Fruit fly (Drosophila melanogaster) whole organism, embryonic: ENCODE measurements around the gene WDR79.

Experiments
- B-H2 ChIP-seq: fragments of 200-800 bp; sonication (Bioruptor generic); optimal IDR thresholded peaks from 2 replicates; lab custom pipeline; 2018; ENCODE audit warnings: missing biosample characterization, mild to moderate bottlenecking, missing genetic modification characterization
- Bgb ChIP-seq: fragments of 200-800 bp; sonication (Bioruptor generic); IDR thresholded peaks from 2 replicates; pipeline ENCODE4 v1.3.6; 2022; ENCODE audit warnings: missing biosample characterization, missing genetic modification characterization; ENCODE audit not compliant: partially characterized antibody
- CG10267 ChIP-seq: fragments of 200-800 bp; sonication (Bioruptor generic); optimal IDR thresholded peaks from 2 replicates; lab custom pipeline; 2018; ENCODE audit warnings: missing biosample characterization, mild to moderate bottlenecking, missing genetic modification characterization, moderate library complexity
- CG10366 ChIP-seq: fragments of 200-800 bp; sonication (Bioruptor generic); IDR thresholded peaks from 2 replicates; pipeline ENCODE4 v1.3.6; 2022; ENCODE audit warnings: missing biosample characterization, missing genetic modification characterization
- CG11504 ChIP-seq: fragments of 200-800 bp; sonication (Bioruptor generic); optimal IDR thresholded peaks from 3 replicates; lab custom pipeline; 2019; ENCODE audit warnings: missing biosample characterization, mild to moderate bottlenecking, missing genetic modification characterization, moderate library complexity
- CG12769 ChIP-seq: fragments of 200-800 bp; sonication (Bioruptor generic); optimal IDR thresholded peaks from 2 replicates; lab custom pipeline; 2019; ENCODE audit warnings: missing biosample characterization, mild to moderate bottlenecking, missing genetic modification characterization, moderate library complexity
- CG14860 ChIP-seq: fragments of 200-800 bp; sonication (Bioruptor generic); IDR thresholded peaks from 3 replicates; pipeline ENCODE4 v1.3.6; 2022; ENCODE audit warnings: missing biosample characterization, missing genetic modification characterization; ENCODE audit not compliant: partially characterized antibody
- CG15514 ChIP-seq: fragments of 200-800 bp; sonication (Bioruptor generic); optimal IDR thresholded peaks from 3 replicates; lab custom pipeline; 2017; ENCODE audit warnings: missing biosample characterization, missing genetic modification characterization, mild to moderate bottlenecking, moderate library complexity, missing genetic modification reagents
- CG18599 ChIP-seq: fragments of 200-800 bp; sonication (Bioruptor generic); optimal IDR thresholded peaks from 3 replicates; lab custom pipeline; 2017; ENCODE audit warnings: missing biosample characterization, missing genetic modification characterization, mild to moderate bottlenecking, moderate library complexity, missing genetic modification reagents
- CG32767 ChIP-seq: fragments of 200-800 bp; sonication (Bioruptor generic); IDR thresholded peaks from 2 replicates; pipeline ENCODE4 v1.3.6; 2022; ENCODE audit warnings: missing biosample characterization, missing genetic modification characterization
- CG34376 ChIP-seq: fragments of 200-800 bp; sonication (Bioruptor generic); optimal IDR thresholded peaks from 2 replicates; lab custom pipeline; 2018; ENCODE audit warnings: missing biosample characterization, mild to moderate bottlenecking, missing genetic modification characterization
- CG5953 ChIP-seq: fragments of 200-800 bp; sonication (Bioruptor generic); IDR thresholded peaks from 2 replicates; pipeline ENCODE4 v1.3.6; 2022; ENCODE audit warnings: missing biosample characterization, missing genetic modification characterization
- CG6175 ChIP-seq: fragments of 200-800 bp; sonication (Bioruptor generic); IDR thresholded peaks from 3 replicates; pipeline ENCODE4 v1.3.6; 2022; ENCODE audit warnings: missing biosample characterization, missing genetic modification characterization
- CG6813 ChIP-seq: fragments of 200-800 bp; sonication (Bioruptor generic); optimal IDR thresholded peaks from 2 replicates; lab custom pipeline; 2017; ENCODE audit warnings: missing biosample characterization, missing genetic modification characterization, mild to moderate bottlenecking, moderate library complexity, missing genetic modification reagents
- CG7745 ChIP-seq: fragments of 200-800 bp; sonication (Bioruptor generic); optimal IDR thresholded peaks from 2 replicates; lab custom pipeline; 2018; ENCODE audit warnings: missing biosample characterization, mild to moderate bottlenecking, missing genetic modification characterization, moderate library complexity
- CG7786 ChIP-seq: fragments of 200-800 bp; sonication (Bioruptor generic); optimal IDR thresholded peaks from 2 replicates; lab custom pipeline; 2016; ENCODE audit warnings: missing biosample characterization, missing genetic modification characterization
- CG7963 ChIP-seq: fragments of 200-800 bp; sonication (Bioruptor generic); IDR thresholded peaks from 3 replicates; pipeline ENCODE4 v1.3.6; 2022; ENCODE audit warnings: missing biosample characterization, missing genetic modification characterization; ENCODE audit not compliant: partially characterized antibody
- CG8290 ChIP-seq, 3 experiments: fragments of 200-800 bp; sonication (Bioruptor generic); optimal IDR thresholded peaks; 2 replicates each; lab custom pipeline; 2016 to 2019; ENCODE audit warnings: missing biosample characterization in 3 of 3, missing genetic modification characterization in 3 of 3, mild to moderate bottlenecking in 2 of 3, moderate library complexity in 1 of 3
- CG8924 ChIP-seq: fragments of 200-800 bp; optimal IDR thresholded peaks from 3 replicates; lab custom pipeline; 2019; ENCODE audit warnings: missing biosample characterization, mild to moderate bottlenecking, missing genetic modification characterization, moderate library complexity
- CG9609 ChIP-seq: fragments of 200-800 bp; sonication (Bioruptor generic); optimal IDR thresholded peaks from 3 replicates; lab custom pipeline; 2016; ENCODE audit warnings: missing biosample characterization, missing genetic modification characterization
- Chrac-16 ChIP-seq: fragments of 200-800 bp; sonication (Bioruptor generic); optimal IDR thresholded peaks from 3 replicates; lab custom pipeline; 2016; ENCODE audit warnings: missing biosample characterization, missing genetic modification characterization
- Deaf1 ChIP-seq: fragments of 200-800 bp; optimal IDR thresholded peaks from 3 replicates; lab custom pipeline; 2019; ENCODE audit warnings: missing biosample characterization, mild to moderate bottlenecking, missing genetic modification characterization, moderate library complexity
- Dref ChIP-seq: fragments of 200-800 bp; sonication (Bioruptor generic); IDR thresholded peaks from 2 replicates; pipeline ENCODE4 v1.3.6; 2022; ENCODE audit warnings: missing biosample characterization, missing genetic modification characterization
- E2f2 ChIP-seq: fragments of 200-800 bp; sonication (Bioruptor generic); IDR thresholded peaks from 2 replicates; pipeline ENCODE4 v1.3.6; 2022; ENCODE audit warnings: missing biosample characterization, missing genetic modification characterization
- Hsf ChIP-seq: fragments of 200-800 bp; sonication (Bioruptor generic); optimal IDR thresholded peaks from 3 replicates; lab custom pipeline; 2016; ENCODE audit warnings: missing biosample characterization, missing genetic modification characterization
- MESR4 ChIP-seq: fragments of 200-800 bp; sonication (Bioruptor generic); optimal IDR thresholded peaks from 2 replicates; lab custom pipeline; 2018; ENCODE audit warnings: missing biosample characterization, mild to moderate bottlenecking, missing genetic modification characterization, moderate library complexity
- Ssrp ChIP-seq: fragments of 200-800 bp; sonication (Bioruptor generic); optimal IDR thresholded peaks from 2 replicates; lab custom pipeline; 2018; ENCODE audit warnings: missing biosample characterization, mild to moderate bottlenecking, missing genetic modification characterization, moderate library complexity
- cg ChIP-seq: fragments of 200-800 bp; sonication (Bioruptor generic); optimal IDR thresholded peaks from 3 replicates; lab custom pipeline; 2019; ENCODE audit warnings: missing biosample characterization, mild to moderate bottlenecking, missing genetic modification characterization, moderate library complexity
- chinmo ChIP-seq: fragments of 200-800 bp; sonication (Bioruptor generic); IDR thresholded peaks from 4 replicates; pipeline ENCODE4 v1.3.6; 2022; ENCODE audit warnings: missing biosample characterization, missing genetic modification characterization; ENCODE audit not compliant: partially characterized antibody
- croc ChIP-seq: fragments of 200-800 bp; sonication (Bioruptor generic); conservative IDR thresholded peaks from 3 replicates; pipeline ENCODE4 v1.3.6; 2022; ENCODE audit warnings: missing biosample characterization, missing genetic modification characterization
- crol ChIP-seq: fragments of 200-800 bp; sonication (Bioruptor generic); IDR thresholded peaks from 2 replicates; pipeline ENCODE4 v1.3.6; 2022; ENCODE audit warnings: missing biosample characterization, missing genetic modification characterization
- cwo ChIP-seq: fragments of 200-800 bp; sonication (Bioruptor generic); optimal IDR thresholded peaks from 3 replicates; lab custom pipeline; 2017; ENCODE audit warnings: missing biosample characterization, missing genetic modification characterization, mild to moderate bottlenecking, moderate library complexity, missing genetic modification reagents
- dpn ChIP-seq, 2 experiments: fragments of 200-800 bp; sonication (Bioruptor generic); optimal IDR thresholded peaks; 3 replicates each; lab custom pipeline; 2016; ENCODE audit warnings: missing biosample characterization in 2 of 2, missing genetic modification characterization in 2 of 2
- ftz-f1 ChIP-seq: fragments of 200-800 bp; sonication (Bioruptor generic); optimal IDR thresholded peaks from 2 replicates; lab custom pipeline; 2016; ENCODE audit warnings: missing biosample characterization, missing genetic modification characterization
- grn ChIP-seq: fragments of 200-800 bp; sonication (Bioruptor generic); optimal IDR thresholded peaks from 3 replicates; lab custom pipeline; 2017; ENCODE audit warnings: missing biosample characterization, missing genetic modification characterization
- lab ChIP-seq: fragments of 200-800 bp; sonication (Bioruptor generic); optimal IDR thresholded peaks from 3 replicates; lab custom pipeline; 2017; ENCODE audit warnings: missing biosample characterization, missing genetic modification characterization, mild to moderate bottlenecking, moderate library complexity, missing genetic modification reagents
- lbe ChIP-seq: fragments of 200-800 bp; sonication (Bioruptor generic); optimal IDR thresholded peaks from 2 replicates; lab custom pipeline; 2016; ENCODE audit warnings: missing biosample characterization, mild to moderate bottlenecking, missing genetic modification characterization
- mirr ChIP-seq: fragments of 200-800 bp; sonication (Bioruptor generic); optimal IDR thresholded peaks from 3 replicates; lab custom pipeline; 2018; ENCODE audit warnings: missing biosample characterization, mild to moderate bottlenecking, missing genetic modification characterization
- mld ChIP-seq: fragments of 200-800 bp; sonication (Bioruptor generic); IDR thresholded peaks from 3 replicates; pipeline ENCODE4 v1.3.6; 2022; ENCODE audit warnings: missing biosample characterization, missing genetic modification characterization; ENCODE audit not compliant: partially characterized antibody
- pita ChIP-seq: fragments of 200-800 bp; sonication (Bioruptor generic); optimal IDR thresholded peaks from 2 replicates; lab custom pipeline; 2017; ENCODE audit warnings: missing biosample characterization, mild to moderate bottlenecking, missing genetic modification characterization
- pros ChIP-seq: fragments of 200-800 bp; sonication (Bioruptor generic); optimal IDR thresholded peaks from 3 replicates; lab custom pipeline; 2019; ENCODE audit warnings: missing biosample characterization, mild to moderate bottlenecking, missing genetic modification characterization, moderate library complexity
- rib ChIP-seq: fragments of 200-800 bp; sonication (Bioruptor generic); IDR thresholded peaks from 2 replicates; pipeline ENCODE4 v1.3.6; 2022; ENCODE audit warnings: missing biosample characterization, missing genetic modification characterization
- ro ChIP-seq: fragments of 200-800 bp; sonication (Bioruptor generic); IDR thresholded peaks from 2 replicates; pipeline ENCODE4 v1.3.6; 2022; ENCODE audit warnings: missing biosample characterization, missing genetic modification characterization
- schlank ChIP-seq: fragments of 200-800 bp; sonication (Bioruptor generic); optimal IDR thresholded peaks from 2 replicates; lab custom pipeline; 2018; ENCODE audit warnings: missing biosample characterization, mild to moderate bottlenecking, missing genetic modification characterization
- sd ChIP-seq: fragments of 200-800 bp; sonication (Bioruptor generic); optimal IDR thresholded peaks from 3 replicates; lab custom pipeline; 2018; ENCODE audit warnings: missing biosample characterization, mild to moderate bottlenecking, missing genetic modification characterization, moderate library complexity
- sima ChIP-seq: fragments of 200-800 bp; sonication (Bioruptor generic); optimal IDR thresholded peaks from 2 replicates; lab custom pipeline; 2016; ENCODE audit warnings: missing biosample characterization, missing genetic modification characterization
- toy ChIP-seq: fragments of 200-800 bp; sonication (Bioruptor generic); IDR thresholded peaks from 2 replicates; pipeline ENCODE4 v1.3.6; 2022; ENCODE audit warnings: missing biosample characterization, missing genetic modification characterization
- z ChIP-seq: fragments of 200-800 bp; sonication (Bioruptor generic); IDR thresholded peaks from 3 replicates; pipeline ENCODE4 v1.3.6; 2022; ENCODE audit warnings: missing biosample characterization, missing genetic modification characterization
- zen ChIP-seq: fragments of 200-800 bp; sonication (Bioruptor generic); optimal IDR thresholded peaks from 3 replicates; lab custom pipeline; 2018; ENCODE audit warnings: missing biosample characterization, mild to moderate bottlenecking, missing genetic modification characterization, moderate library complexity

WDR79 gene

dm6 chr2L:6085733-6086317 lies 41.8 kb downstream of the WDR79 start (continued):
- TF ChIP-seq CG18599 (GFP tag; lab: Kevin White, UChicago) (peak; percentile 50), CG10267 (no peak), ftz-f1 (GFP tag; lab: Kevin White, UChicago) (peak; percentile 10), dpn (GFP tag; optimal IDR thresholded peaks at IDR 0.05; lab: Kevin White, UChicago) (no peak), CG6175 (GFP tag; lab: Robert Waterston, UW) (0 out of 3 replicates have a peak, but pooled peaks have one; percentile 34), cwo (GFP tag; lab: Kevin White, UChicago) (peak; percentile 60), Bgb (GFP tag; lab: Robert Waterston, UW) (no peak; the same call in 1 of the 2 replicates), schlank (tag; lab: Kevin White, UChicago) (peak; percentile 18), Hsf (GFP tag; lab: Kevin White, UChicago) (no peak), lab (GFP tag; lab: Kevin White, UChicago) (peak; percentile 24), pita (no peak), sima (GFP tag; lab: Kevin White, UChicago) (no peak), zen (tag; lab: Kevin White, UChicago) (no peak), CG8290 (GFP tag; optimal IDR thresholded peaks at IDR 0.05; lab: Kevin White, UChicago) (no peak), CG8290 (tag; optimal IDR thresholded peaks at IDR 0.05; lab: Kevin White, UChicago) (peak in 1 of 2 experiments; percentile 10), CG9609 (GFP tag; lab: Kevin White, UChicago) (no peak), z (GFP tag; lab: Robert Waterston, UW) (0 out of 3 replicates have a peak, but pooled peaks have one; percentile 20), toy (no peak), Ssrp (no peak), CG14860 (no peak), Dref (GFP tag; lab: Robert Waterston, UW) (no peak), MESR4 (GFP tag; lab: Kevin White, UChicago) (no peak), croc (GFP tag; lab: Robert Waterston, UW) (no peak), pros (no peak), CG6813 (GFP tag; lab: Kevin White, UChicago) (no peak), cg (peak; percentile 27), CG7786 (GFP tag; lab: Kevin White, UChicago) (no peak), grn (GFP tag; lab: Kevin White, UChicago) (no peak), CG11504 (tag; lab: Kevin White, UChicago) (no peak), Chrac-16 (GFP tag; lab: Kevin White, UChicago) (no peak), CG7745 (tag; lab: Kevin White, UChicago) (no peak), Deaf1 (peak; percentile 59), CG10366 (no peak), mld (GFP tag; lab: Robert Waterston, UW) (no peak), CG15514 (peak; percentile 21), CG12769 (peak; percentile 36), CG5953 (no peak), B-H2 (GFP tag; lab: Kevin White, UChicago) (peak; percentile 79), CG7963 (GFP tag; lab: Robert Waterston, UW) (no peak), chinmo (GFP tag; lab: Robert Waterston, UW) (peak; percentile 90; the same call in 3 of the 4 replicates), crol (GFP tag; lab: Robert Waterston, UW) (peak; percentile 80), E2f2 (GFP tag; lab: Robert Waterston, UW) (no peak), lbe (GFP tag; lab: Kevin White, UChicago) (peak; percentile 3), CG8924 (tag; lab: Kevin White, UChicago) (no peak), rib (GFP tag; lab: Robert Waterston, UW) (peak; percentile 98), CG32767 (peak; percentile 83), CG34376 (GFP tag; lab: Kevin White, UChicago) (no peak), sd (tag; lab: Kevin White, UChicago) (peak; percentile 83), mirr (GFP tag; lab: Kevin White, UChicago) (peak; percentile 68), ro (no peak)
